Fruit fly (Drosophila melanogaster) whole organism, adult: ENCODE data around the gene Arl6IP1.

Source experiments
- CG14711 ChIP-seq: fragments of 200-800 bp; sonication (Bioruptor generic); optimal IDR thresholded peaks from 2 replicates; lab custom pipeline; 2018; ENCODE audit warnings: missing biosample characterization, mild to moderate bottlenecking, missing genetic modification characterization, moderate library complexity
- kay ChIP-seq: fragments of 200-800 bp; sonication (Bioruptor generic); peaks from one replicate; lab custom pipeline; 2016; ENCODE audit warnings: missing biosample characterization, missing genetic modification characterization, borderline replicate concordance
- ovo ChIP-seq: fragments of 200-800 bp; sonication (Bioruptor generic); optimal IDR thresholded peaks from 2 replicates; lab custom pipeline; 2016; ENCODE audit warnings: missing biosample characterization, missing genetic modification characterization

DNA sequence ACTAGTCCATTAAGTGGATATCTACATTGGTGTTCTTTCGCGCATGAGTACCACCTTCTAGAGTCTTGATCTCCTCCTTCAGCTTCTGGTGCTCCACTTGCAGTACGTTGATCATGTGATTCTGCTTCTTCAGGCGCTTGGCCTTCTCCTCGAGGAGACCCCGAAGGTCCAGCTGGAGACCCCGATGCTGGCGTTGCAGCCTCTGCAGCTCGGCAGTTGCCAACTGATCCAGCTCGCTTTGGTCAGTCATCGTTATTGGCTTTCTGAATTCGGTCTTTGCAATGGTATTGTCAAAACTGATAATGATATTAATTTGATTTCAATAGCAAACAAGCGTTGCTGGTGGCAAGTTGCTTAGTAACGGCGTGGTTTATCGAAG lies 19.0 kb upstream of the Arl6IP1 start, which contains the start of gene Ccdc114:
- TF ChIP-seq kay (GFP tag; lab: Kevin White, UChicago) (no peak), CG14711 (tag; lab: Kevin White, UChicago) (no peak), ovo (no peak)
